Worm (Caenorhabditis elegans) whole organism, early embryonic: ENCODE results near the gene Y22D7AR.3.
A peak's percentile ranks its signal among the peaks of the same experiment; 100 is the strongest.

ENCODE experiments used
- B0310.2 ChIP-seq: sonication (generic microtip); optimal IDR thresholded peaks from 2 replicates; lab custom pipeline; 2016; ENCODE audit warnings: mild to moderate bottlenecking, missing genetic modification characterization, missing compliant biosample characterization
- F13C5.2 ChIP-seq: sonication (generic microtip); optimal IDR thresholded peaks from 2 replicates; lab custom pipeline; 2017; ENCODE audit warnings: mild to moderate bottlenecking, missing genetic modification characterization, inconsistent platforms, missing compliant biosample characterization
- aly-1 ChIP-seq: sonication (generic microtip); optimal IDR thresholded peaks from 2 replicates; lab custom pipeline; 2016; ENCODE audit warnings: missing genetic modification characterization, missing compliant biosample characterization
- ama-1 ChIP-seq: fragments of 150-350 bp; optimal IDR thresholded peaks from 2 replicates; lab custom pipeline; 2014
- ceh-13 ChIP-seq: fragments of 200-800 bp; sonication (Bioruptor generic); optimal IDR thresholded peaks from 2 replicates; lab custom pipeline; 2018; ENCODE audit warnings: mild to moderate bottlenecking, missing genetic modification characterization, missing compliant biosample characterization
- ceh-36 ChIP-seq: sonication (generic microtip); optimal IDR thresholded peaks from 2 replicates; lab custom pipeline; 2016; ENCODE audit warnings: missing genetic modification characterization, inconsistent platforms, missing compliant biosample characterization
- ets-7 ChIP-seq: sonication (generic microtip); optimal IDR thresholded peaks from 2 replicates; lab custom pipeline; 2016; ENCODE audit warnings: missing genotype, missing genetic modification characterization, missing compliant biosample characterization
- flt-1 ChIP-seq: fragments of 200-800 bp; sonication (Bioruptor generic); IDR thresholded peaks from 2 replicates; pipeline ENCODE4 v1.3.6; 2022; ENCODE audit warnings: missing genetic modification characterization, missing compliant biosample characterization
- hmbx-1 ChIP-seq: sonication (generic microtip); optimal IDR thresholded peaks from 2 replicates; lab custom pipeline; 2016; ENCODE audit warnings: mild to moderate bottlenecking, missing genetic modification characterization, missing compliant biosample characterization
- hmg-4 ChIP-seq: fragments of 200-800 bp; sonication (Bioruptor generic); optimal IDR thresholded peaks from 2 replicates; lab custom pipeline; 2018; ENCODE audit warnings: mild to moderate bottlenecking, missing genetic modification characterization, missing compliant biosample characterization
- hnd-1 ChIP-seq: sonication (generic microtip); optimal IDR thresholded peaks from 2 replicates; lab custom pipeline; 2016; ENCODE audit warnings: missing genetic modification characterization, missing compliant biosample characterization
- pes-1 ChIP-seq: fragments of 200-800 bp; sonication (Bioruptor generic); IDR thresholded peaks from 2 replicates; pipeline ENCODE4 v1.3.6; 2022; ENCODE audit warnings: missing genetic modification reagents, missing genetic modification characterization, missing compliant biosample characterization
- scrt-1 ChIP-seq: fragments of 200-800 bp; sonication (Bioruptor generic); IDR thresholded peaks from 2 replicates; pipeline ENCODE4 v1.3.6; 2022; ENCODE audit warnings: missing genetic modification characterization, missing compliant biosample characterization
- sea-1 ChIP-seq: fragments of 200-800 bp; sonication (Bioruptor generic); conservative IDR thresholded peaks from 2 replicates; pipeline ENCODE4 v1.3.6; 2022; ENCODE audit warnings: missing genetic modification characterization, missing compliant biosample characterization
- tbx-11 ChIP-seq: fragments of 200-800 bp; sonication (Bioruptor generic); IDR thresholded peaks from 2 replicates; pipeline ENCODE4 v1.3.6; 2022; ENCODE audit warnings: missing genetic modification characterization, missing compliant biosample characterization
- tbx-37 ChIP-seq: fragments of 200-800 bp; sonication (Bioruptor generic); conservative IDR thresholded peaks from 2 replicates; pipeline ENCODE4 v1.3.6; 2022; ENCODE audit warnings: missing genetic modification reagents, missing genetic modification characterization, missing compliant biosample characterization
- tra-4 ChIP-seq: sonication (generic microtip); optimal IDR thresholded peaks from 2 replicates; lab custom pipeline; 2017; ENCODE audit warnings: missing genetic modification characterization, missing compliant biosample characterization

The Y22D7AR.3 gene

DNA sequence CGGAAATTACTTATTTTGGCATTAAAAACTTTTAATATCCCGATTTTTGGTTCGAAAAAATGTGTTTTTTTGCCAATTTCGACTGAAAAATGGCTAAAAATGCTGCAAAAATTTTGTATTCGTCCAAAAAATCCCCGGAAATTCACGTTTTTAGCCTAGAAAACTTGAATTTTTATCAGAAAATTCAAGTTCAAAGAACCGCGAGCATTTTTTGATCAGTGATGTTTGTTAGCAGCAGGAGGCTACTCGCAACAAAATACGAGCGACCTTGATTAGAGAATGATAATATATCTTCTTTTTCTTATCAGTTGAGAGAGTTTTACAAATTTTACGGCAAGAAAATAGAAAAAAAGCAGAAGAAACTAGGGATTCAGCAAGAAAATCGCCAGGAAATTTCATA is 43.3 kb downstream of the Y22D7AR.3 start:
- no peak for TF ChIP-seq ceh-13 (GFP tag; lab: Kevin White, UChicago)
- no peak for TF ChIP-seq tbx-37 (GFP tag; lab: Robert Waterston, UW)
- TF ChIP-seq aly-1 (tag; lab: Kevin White, UChicago): no peak
- TF ChIP-seq sea-1 (GFP tag; lab: Robert Waterston, UW): no peak
- TF ChIP-seq ama-1 (lab: Kevin White, UChicago): no peak
- TF ChIP-seq tbx-11 (GFP tag; lab: Robert Waterston, UW): no peak
- TF ChIP-seq flt-1 (GFP tag; lab: Robert Waterston, UW): no peak
- no peak for TF ChIP-seq tra-4 (tag; lab: Kevin White, UChicago)

ce11 chrIII:1621330-1621729 is 44.3 kb downstream of the Y22D7AR.3 start:
- TF ChIP-seq tbx-11 (GFP tag; lab: Robert Waterston, UW) (no peak), ama-1 (lab: Kevin White, UChicago) (no peak), ceh-13 (GFP tag; lab: Kevin White, UChicago) (no peak), ets-7 (tag; lab: Kevin White, UChicago) (no peak), hnd-1 (tag; lab: Kevin White, UChicago) (no peak), F13C5.2 (tag; lab: Kevin White, UChicago) (no peak), sea-1 (GFP tag; lab: Robert Waterston, UW) (no peak), hmbx-1 (tag; lab: Kevin White, UChicago) (no peak), ceh-36 (no peak)

ce11 chrIII:1619890-1620289 is 45.8 kb downstream of the Y22D7AR.3 start:
- TF ChIP-seq hmbx-1 (tag; lab: Kevin White, UChicago) (no peak), hnd-1 (tag; lab: Kevin White, UChicago) (no peak), F13C5.2 (tag; lab: Kevin White, UChicago) (no peak), flt-1 (GFP tag; lab: Robert Waterston, UW) (no peak), B0310.2 (tag; lab: Kevin White, UChicago) (no peak), ama-1 (lab: Kevin White, UChicago) (no peak), sea-1 (GFP tag; lab: Robert Waterston, UW) (no peak), hmg-4 (no peak), tbx-37 (GFP tag; lab: Robert Waterston, UW) (no peak), ceh-13 (GFP tag; lab: Kevin White, UChicago) (no peak), tra-4 (tag; lab: Kevin White, UChicago) (no peak), tbx-11 (GFP tag; lab: Robert Waterston, UW) (no peak), scrt-1 (GFP tag; lab: Robert Waterston, UW) (no peak), ceh-36 (no peak), aly-1 (tag; lab: Kevin White, UChicago) (no peak)

DNA sequence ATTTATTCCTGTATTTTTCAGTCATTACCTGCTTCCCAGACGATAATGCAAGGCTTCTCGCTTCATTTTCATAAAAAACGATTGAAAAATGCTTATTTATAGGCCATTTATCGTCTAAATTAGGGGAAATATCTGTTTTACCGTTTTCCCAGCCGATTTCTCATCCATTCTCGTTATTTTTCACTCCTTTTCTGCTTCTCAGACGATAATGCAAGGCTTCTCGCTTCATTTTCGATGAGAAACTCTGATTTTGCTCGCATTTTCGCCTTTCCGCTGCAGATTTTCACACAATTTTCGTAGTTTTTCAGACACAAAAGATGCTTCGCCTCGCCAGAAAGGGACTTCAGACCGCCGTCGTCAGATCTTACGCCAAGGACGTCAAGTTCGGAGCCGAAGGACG is 46.2 kb downstream of the Y22D7AR.3 start, which contains the start of gene hsp-60:
hsp-60 (plus strand) TSS at position 301 of the 400 bp plus-strand sequence.
- no peak for TF ChIP-seq ceh-13 (GFP tag; lab: Kevin White, UChicago)
- no peak for TF ChIP-seq flt-1 (GFP tag; lab: Robert Waterston, UW)
- no peak for TF ChIP-seq tbx-37 (GFP tag; lab: Robert Waterston, UW)

DNA sequence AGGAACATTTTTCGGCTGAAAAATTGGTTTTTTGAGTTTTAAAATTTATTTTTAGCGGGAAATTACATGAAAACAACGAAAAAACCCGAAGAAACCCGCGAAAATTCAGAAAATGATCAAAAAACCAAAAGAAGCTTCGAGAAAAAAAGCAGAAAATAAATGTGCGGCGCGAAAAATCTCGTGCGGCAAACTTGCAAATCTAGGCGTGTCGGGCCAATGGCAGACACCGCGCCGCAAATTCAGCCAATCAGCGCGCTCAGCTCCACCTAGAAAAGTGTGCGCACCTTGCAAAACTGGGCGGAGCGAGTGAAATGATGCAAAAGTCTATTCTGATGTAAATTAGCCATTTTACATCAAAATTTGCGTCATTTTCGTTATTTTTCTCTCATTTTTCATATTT is 46.7 kb downstream of the Y22D7AR.3 start, which contains the start of gene Y22D7AL.10:
Y22D7AL.10 (minus strand) TSS at position 15 of the 400 bp plus-strand sequence.
- TF ChIP-seq pes-1 (GFP tag; lab: Robert Waterston, UW): peak; percentile 83
- TF ChIP-seq tbx-37 (GFP tag; lab: Robert Waterston, UW): peak; percentile 25; the same call in 1 of the 2 replicates
- TF ChIP-seq F13C5.2 (tag; lab: Kevin White, UChicago): peak; percentile 92
- peak; percentile 67 for TF ChIP-seq flt-1 (GFP tag; lab: Robert Waterston, UW)
- peak; percentile 68 for TF ChIP-seq ceh-13 (GFP tag; lab: Kevin White, UChicago)
- TF ChIP-seq hnd-1 (tag; lab: Kevin White, UChicago): peak; percentile 58
- TF ChIP-seq sea-1 (GFP tag; lab: Robert Waterston, UW): peak; percentile 82
- peak; percentile 57 for TF ChIP-seq tra-4 (tag; lab: Kevin White, UChicago)
- TF ChIP-seq hmg-4: peak; percentile 87
- no peak for TF ChIP-seq ama-1 (lab: Kevin White, UChicago)
- peak; percentile 44 for TF ChIP-seq B0310.2 (tag; lab: Kevin White, UChicago)
- peak; percentile 75 for TF ChIP-seq ceh-36
- TF ChIP-seq scrt-1 (GFP tag; lab: Robert Waterston, UW): peak; percentile 77
- TF ChIP-seq ets-7 (tag; lab: Kevin White, UChicago): peak; percentile 68
- peak; percentile 17 for TF ChIP-seq hmbx-1 (tag; lab: Kevin White, UChicago)
- TF ChIP-seq aly-1 (tag; lab: Kevin White, UChicago): peak; percentile 41
- TF ChIP-seq tbx-11 (GFP tag; lab: Robert Waterston, UW): peak; percentile 72

- no peak for TF ChIP-seq tra-4 (tag; lab: Kevin White, UChicago)
- TF ChIP-seq ama-1 (lab: Kevin White, UChicago): no peak
Measured at ce11 chrIII:1618312-1618711, 47.3 kb downstream of the Y22D7AR.3 start.

ce11 chrIII:1616245-1617026 is 49.2 kb downstream of the Y22D7AR.3 start:
- TF ChIP-seq sea-1 (GFP tag; lab: Robert Waterston, UW) (0 out of 2 replicates have a peak, but pooled peaks have one; percentile 38), flt-1 (GFP tag; lab: Robert Waterston, UW) (no peak), B0310.2 (tag; lab: Kevin White, UChicago) (peak; percentile 44), tbx-11 (GFP tag; lab: Robert Waterston, UW) (no peak), tra-4 (tag; lab: Kevin White, UChicago) (no peak)
